Worm (Caenorhabditis elegans) whole organism, midembryonic: Measurements from ENCODE around the gene epg-5.

ENCODE experiments used
- T22C8.4 ChIP-seq: fragments of 200-800 bp; sonication (Bioruptor generic); IDR thresholded peaks from 2 replicates; pipeline ENCODE4 v1.3.6; 2022; ENCODE audit warnings: missing genetic modification characterization, missing compliant biosample characterization
- cog-1 ChIP-seq: sonication (generic microtip); optimal IDR thresholded peaks from 2 replicates; lab custom pipeline; 2016; ENCODE audit warnings: missing genetic modification characterization, missing compliant biosample characterization
- flt-1 ChIP-seq: fragments of 200-800 bp; sonication (Bioruptor generic); IDR thresholded peaks from 2 replicates; pipeline ENCODE4 v1.3.6; 2022; ENCODE audit warnings: missing genetic modification characterization, missing compliant biosample characterization
- klf-2 ChIP-seq: fragments of 200-800 bp; sonication (Bioruptor generic); conservative IDR thresholded peaks from 2 replicates; pipeline ENCODE4 v1.3.6; 2022; ENCODE audit warnings: missing genetic modification reagents, missing genetic modification characterization, missing compliant biosample characterization
- med-1 ChIP-seq: sonication (generic microtip); optimal IDR thresholded peaks from 2 replicates; lab custom pipeline; 2017; ENCODE audit warnings: missing genetic modification characterization, mild to moderate bottlenecking, missing compliant biosample characterization, antibody characterized with exemption, missing genetic modification reagents; ENCODE audit not compliant: insufficient read depth
- ref-1 ChIP-seq: fragments of 200-800 bp; sonication (Bioruptor generic); conservative IDR thresholded peaks from 2 replicates; pipeline ENCODE4 v1.3.6; 2022; ENCODE audit warnings: missing genetic modification reagents, missing genetic modification characterization, missing compliant biosample characterization
- tab-1 ChIP-seq: fragments of 200-800 bp; sonication (Bioruptor generic); IDR thresholded peaks from 2 replicates; pipeline ENCODE4 v1.3.6; 2022; ENCODE audit warnings: missing genetic modification characterization, missing compliant biosample characterization
- ztf-23 ChIP-seq: fragments of 200-800 bp; sonication (Bioruptor generic); IDR thresholded peaks from 2 replicates; pipeline ENCODE4 v1.3.6; 2022; ENCODE audit warnings: missing genetic modification reagents, missing genetic modification characterization, missing compliant biosample characterization
- ztf-29 ChIP-seq: fragments of 200-800 bp; sonication (Bioruptor generic); IDR thresholded peaks from 2 replicates; pipeline ENCODE4 v1.3.6; 2022; ENCODE audit warnings: missing genetic modification reagents, missing genetic modification characterization, missing compliant biosample characterization

Gene epg-5

ce11 chrII:6609315-6609842 is at the start of gene epg-5:
TSS of gene epg-5 (minus strand) at chrII:6609365.
- TF ChIP-seq med-1 (GFP tag; lab: Kevin White, UChicago) (no peak), T22C8.4 (peak; percentile 51; the same call in 1 of the 2 replicates), ztf-23 (GFP tag; lab: Robert Waterston, UW) (no peak), klf-2 (GFP tag; lab: Robert Waterston, UW) (no peak), ztf-29 (GFP tag; lab: Robert Waterston, UW) (no peak), flt-1 (GFP tag; lab: Robert Waterston, UW) (no peak)

- TF ChIP-seq ztf-29 (GFP tag; lab: Robert Waterston, UW) (no peak), med-1 (GFP tag; lab: Kevin White, UChicago) (no peak)
Observed at ce11 chrII:6658766-6659165, 49.6 kb upstream of the epg-5 start, which contains the start of gene T19D12.10. TSS of gene T19D12.10 (minus strand) at chrII:6658866.

- no peak for TF ChIP-seq ref-1 (GFP tag; lab: Robert Waterston, UW)
- no peak for TF ChIP-seq cog-1 (tag; lab: Kevin White, UChicago)
- no peak for TF ChIP-seq T22C8.4
- TF ChIP-seq ztf-29 (GFP tag; lab: Robert Waterston, UW), result no peak
- no peak for TF ChIP-seq med-1 (GFP tag; lab: Kevin White, UChicago)
- TF ChIP-seq klf-2 (GFP tag; lab: Robert Waterston, UW), result no peak
- no peak for TF ChIP-seq tab-1 (GFP tag; lab: Robert Waterston, UW)
- no peak for TF ChIP-seq flt-1 (GFP tag; lab: Robert Waterston, UW)
Observed at ce11 chrII:6654284-6654683, 45.1 kb upstream of the epg-5 start, which contains the start of gene T19D12.9. TSS of gene T19D12.9 (minus strand) at chrII:6654384.

DNA sequence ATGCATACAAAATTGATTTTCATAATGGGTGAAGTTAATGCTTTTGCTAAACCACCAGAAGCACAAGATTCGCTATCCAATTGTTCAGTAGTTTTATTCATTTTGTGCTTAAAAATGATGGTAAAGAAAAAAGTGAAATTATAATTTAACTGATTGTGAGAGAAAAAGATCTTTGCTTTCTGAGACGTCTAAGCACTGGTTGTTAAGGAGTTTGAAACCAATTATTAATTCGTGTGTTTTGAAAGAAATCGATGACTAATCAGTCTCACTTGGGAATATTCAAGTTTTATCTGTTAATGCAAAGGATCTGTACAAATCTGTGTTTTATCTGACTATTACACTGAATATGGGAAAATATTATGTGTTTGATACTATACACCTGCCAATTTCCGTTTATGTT is 42.6 kb upstream of the epg-5 start, which contains the start of gene sra-26:
TSS of gene sra-26 (minus strand) at position 101 of the 400 bp plus-strand sequence.
- no peak for TF ChIP-seq ref-1 (GFP tag; lab: Robert Waterston, UW)
- no peak for TF ChIP-seq ztf-29 (GFP tag; lab: Robert Waterston, UW)
- no peak for TF ChIP-seq ztf-23 (GFP tag; lab: Robert Waterston, UW)
- TF ChIP-seq T22C8.4, result no peak
- TF ChIP-seq med-1 (GFP tag; lab: Kevin White, UChicago), result no peak
- no peak for TF ChIP-seq cog-1 (tag; lab: Kevin White, UChicago)
- TF ChIP-seq flt-1 (GFP tag; lab: Robert Waterston, UW), result no peak
- no peak for TF ChIP-seq klf-2 (GFP tag; lab: Robert Waterston, UW)
- TF ChIP-seq tab-1 (GFP tag; lab: Robert Waterston, UW), result no peak

ce11 chrII:6649026-6649425 is 39.9 kb upstream of the epg-5 start, which contains the start of gene oig-8:
TSS of gene oig-8 (minus strand) at chrII:6649126.
- TF ChIP-seq med-1 (GFP tag; lab: Kevin White, UChicago) (no peak), tab-1 (GFP tag; lab: Robert Waterston, UW) (no peak), ref-1 (GFP tag; lab: Robert Waterston, UW) (no peak), cog-1 (tag; lab: Kevin White, UChicago) (no peak), T22C8.4 (no peak), flt-1 (GFP tag; lab: Robert Waterston, UW) (no peak), ztf-23 (GFP tag; lab: Robert Waterston, UW) (no peak), ztf-29 (GFP tag; lab: Robert Waterston, UW) (no peak), klf-2 (GFP tag; lab: Robert Waterston, UW) (no peak)

DNA sequence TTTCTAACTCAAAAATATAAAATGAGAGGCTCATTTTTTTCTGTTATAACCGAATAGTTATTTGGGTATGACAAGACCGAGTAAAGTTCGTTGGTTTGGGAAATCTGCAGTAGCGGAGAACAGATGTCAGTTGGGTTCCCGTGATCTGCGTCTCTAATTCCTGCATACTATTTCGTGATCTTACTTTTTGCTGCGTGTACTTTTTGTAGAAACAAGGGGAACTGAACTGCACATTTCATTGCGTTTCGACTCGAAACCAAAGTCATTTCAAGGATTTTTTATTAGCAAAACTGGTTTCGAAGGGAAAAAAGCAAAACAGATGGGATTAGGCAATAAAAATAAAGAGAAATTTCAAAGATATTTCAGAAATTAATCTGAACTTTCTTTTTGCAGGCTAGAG is 37.7 kb upstream of the epg-5 start:
- TF ChIP-seq med-1 (GFP tag; lab: Kevin White, UChicago) (no peak), klf-2 (GFP tag; lab: Robert Waterston, UW) (no peak), T22C8.4 (no peak), ref-1 (GFP tag; lab: Robert Waterston, UW) (no peak), flt-1 (GFP tag; lab: Robert Waterston, UW) (no peak), cog-1 (tag; lab: Kevin White, UChicago) (no peak), ztf-29 (GFP tag; lab: Robert Waterston, UW) (no peak)

- TF ChIP-seq ref-1 (GFP tag; lab: Robert Waterston, UW) (no peak), T22C8.4 (no peak)
Observed at ce11 chrII:6642651-6643167, 33.5 kb upstream of the epg-5 start, which contains the start of gene T19D12.6. TSS of gene T19D12.6 (minus strand) at chrII:6643117.

ce11 chrII:6642180-6642579 is 33.0 kb upstream of the epg-5 start:
- no peak for TF ChIP-seq cog-1 (tag; lab: Kevin White, UChicago)
- no peak for TF ChIP-seq ztf-23 (GFP tag; lab: Robert Waterston, UW)
- TF ChIP-seq ref-1 (GFP tag; lab: Robert Waterston, UW), result no peak
- TF ChIP-seq flt-1 (GFP tag; lab: Robert Waterston, UW), result no peak
- TF ChIP-seq klf-2 (GFP tag; lab: Robert Waterston, UW), result no peak
- no peak for TF ChIP-seq med-1 (GFP tag; lab: Kevin White, UChicago)
- no peak for TF ChIP-seq ztf-29 (GFP tag; lab: Robert Waterston, UW)
- no peak for TF ChIP-seq T22C8.4
- no peak for TF ChIP-seq tab-1 (GFP tag; lab: Robert Waterston, UW)

DNA sequence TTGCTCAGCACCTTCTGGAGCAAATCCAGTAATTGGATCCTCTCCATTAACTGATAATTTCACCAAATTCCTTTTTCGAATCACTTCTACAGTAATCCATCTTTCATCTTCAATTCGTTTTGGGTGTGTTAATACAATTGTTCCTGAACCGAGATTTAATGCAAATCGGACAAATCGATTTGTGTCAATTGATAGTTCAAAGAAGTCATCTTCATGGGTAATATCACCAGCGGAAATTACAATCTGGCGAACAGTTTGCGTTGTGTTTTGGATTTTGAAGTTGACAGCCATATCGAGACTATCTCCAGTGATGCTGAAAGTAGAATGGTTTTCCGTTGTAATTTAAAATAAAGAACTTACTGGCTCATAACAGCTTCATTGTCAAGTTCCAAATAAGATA is 28.7 kb upstream of the epg-5 start:
- TF ChIP-seq flt-1 (GFP tag; lab: Robert Waterston, UW), result no peak
- TF ChIP-seq ztf-29 (GFP tag; lab: Robert Waterston, UW), result no peak
- TF ChIP-seq med-1 (GFP tag; lab: Kevin White, UChicago), result no peak
- no peak for TF ChIP-seq ztf-23 (GFP tag; lab: Robert Waterston, UW)
- no peak for TF ChIP-seq ref-1 (GFP tag; lab: Robert Waterston, UW)
- TF ChIP-seq T22C8.4, result no peak
- no peak for TF ChIP-seq cog-1 (tag; lab: Kevin White, UChicago)
